Worm (Caenorhabditis elegans) whole organism, L4 larva: ENCODE data around the gene adt-1.

Source experiments
- D1046.2 ChIP-seq: fragments of 200-800 bp; sonication (Bioruptor generic); IDR thresholded peaks from 2 replicates; pipeline ENCODE4 v1.3.6; 2022; ENCODE audit warnings: missing genetic modification characterization, missing compliant biosample characterization
- F10B5.3 ChIP-seq: sonication (generic microtip); optimal IDR thresholded peaks from 2 replicates; lab custom pipeline; 2016; ENCODE audit warnings: mild to moderate bottlenecking, missing genetic modification characterization, missing compliant biosample characterization
- F44E2.7 ChIP-seq: fragments of 200-800 bp; sonication (Bioruptor generic); IDR thresholded peaks from 2 replicates; pipeline ENCODE4 v2.1.2; 2022; ENCODE audit warnings: missing genetic modification characterization, missing compliant biosample characterization
- F49E8.2 ChIP-seq: sonication (generic microtip); optimal IDR thresholded peaks from 2 replicates; lab custom pipeline; 2016; ENCODE audit warnings: missing compliant biosample characterization, mild to moderate bottlenecking, missing genetic modification characterization, borderline replicate concordance
- T26A8.4 ChIP-seq: fragments of 200-800 bp; sonication (Bioruptor generic); IDR thresholded peaks from 2 replicates; pipeline ENCODE4 v1.3.6; 2022; ENCODE audit warnings: missing genetic modification characterization, missing compliant biosample characterization
- Y75B8A.6 ChIP-seq: fragments of 200-800 bp; sonication (Bioruptor generic); IDR thresholded peaks from 2 replicates; pipeline ENCODE4 v1.3.6; 2022; ENCODE audit warnings: missing genetic modification reagents, missing genetic modification characterization, missing compliant biosample characterization
- aha-1 ChIP-seq: fragments of 150-350 bp; peaks from one replicate; lab custom pipeline; 2014; ENCODE audit warnings: missing biosample characterization, missing genetic modification characterization
- ama-1 ChIP-seq: fragments of 150-350 bp; optimal IDR thresholded peaks from 2 replicates; lab custom pipeline; 2014; ENCODE audit warnings: inconsistent platforms, mixed read lengths
- attf-4 ChIP-seq: sonication (generic microtip); optimal IDR thresholded peaks from 3 replicates; lab custom pipeline; 2017; ENCODE audit warnings: missing biosample characterization, missing genetic modification characterization
- daf-12 ChIP-seq: fragments of 150-350 bp; optimal IDR thresholded peaks from 2 replicates; lab custom pipeline; 2014; ENCODE audit warnings: missing biosample characterization, missing genetic modification reagents, missing genetic modification characterization
- daf-16 ChIP-seq, 3 experiments: sonication (generic microtip); optimal IDR thresholded peaks; 2 replicates each; lab custom pipeline; 2016 to 2017; ENCODE audit warnings: missing genetic modification characterization in 3 of 3, missing genetic modification reagents in 3 of 3, mild to moderate bottlenecking in 2 of 3, missing compliant biosample characterization in 2 of 3, missing biosample characterization in 1 of 3, moderate library complexity in 1 of 3
- dmd-6 ChIP-seq: fragments of 200-800 bp; sonication (Bioruptor generic); IDR thresholded peaks from 2 replicates; pipeline ENCODE4 v1.3.6; 2022; ENCODE audit warnings: missing genetic modification reagents, missing genetic modification characterization, missing compliant biosample characterization
- dpl-1 ChIP-seq: fragments of 150-350 bp; optimal IDR thresholded peaks from 2 replicates; lab custom pipeline; 2014; ENCODE audit warnings: missing biosample characterization, missing genetic modification reagents, missing genetic modification characterization
- duxl-1 ChIP-seq: sonication (generic microtip); optimal IDR thresholded peaks from 2 replicates; lab custom pipeline; 2016; ENCODE audit warnings: mild to moderate bottlenecking, missing genetic modification characterization, moderate library complexity, missing compliant biosample characterization; ENCODE audit not compliant: poor library complexity
- dve-1 ChIP-seq: sonication (generic microtip); optimal IDR thresholded peaks from 2 replicates; lab custom pipeline; 2017; ENCODE audit warnings: antibody characterized with exemption, mild to moderate bottlenecking, missing genetic modification characterization, missing compliant biosample characterization; ENCODE audit not compliant: insufficient read depth
- egl-43 ChIP-seq: fragments of 200-800 bp; sonication (Bioruptor generic); IDR thresholded peaks from 2 replicates; pipeline ENCODE4 v1.3.6; 2022; ENCODE audit warnings: missing genetic modification reagents, missing genetic modification characterization, missing compliant biosample characterization
- gei-8 ChIP-seq: fragments of 200-800 bp; sonication (Bioruptor generic); optimal IDR thresholded peaks from 2 replicates; lab custom pipeline; 2018; ENCODE audit warnings: mild to moderate bottlenecking, missing genetic modification characterization, missing compliant biosample characterization
- hif-1 ChIP-seq, 2 experiments: sonication (generic microtip); optimal IDR thresholded peaks; 2 replicates each; lab custom pipeline; 2016 to 2017; ENCODE audit warnings: missing compliant biosample characterization in 2 of 2, missing genetic modification characterization in 2 of 2, missing genetic modification reagents in 2 of 2, missing genotype in 2 of 2, mild to moderate bottlenecking in 1 of 2
- hmg-1.1 ChIP-seq: fragments of 200-800 bp; sonication (Bioruptor generic); IDR thresholded peaks from 2 replicates; pipeline ENCODE4 v1.3.6; 2022; ENCODE audit warnings: missing genetic modification reagents, missing genetic modification characterization, missing compliant biosample characterization
- jun-1 ChIP-seq: fragments of 150-350 bp; optimal IDR thresholded peaks from 2 replicates; lab custom pipeline; 2014; ENCODE audit warnings: missing biosample characterization, missing genetic modification reagents, missing genetic modification characterization
- lim-7 ChIP-seq: fragments of 200-800 bp; sonication (Bioruptor generic); IDR thresholded peaks from 2 replicates; pipeline ENCODE4 v1.3.6; 2022; ENCODE audit warnings: missing genetic modification characterization, missing compliant biosample characterization
- lin-29 ChIP-seq: fragments of 200-800 bp; sonication (Bioruptor generic); IDR thresholded peaks from 2 replicates; pipeline ENCODE4 v1.3.6; 2022; ENCODE audit warnings: missing genetic modification reagents, missing genetic modification characterization, missing compliant biosample characterization
- lin-39 ChIP-seq: fragments of 150-350 bp; optimal IDR thresholded peaks from 2 replicates; lab custom pipeline; 2014; ENCODE audit warnings: missing biosample characterization, missing genetic modification reagents, missing genetic modification characterization
- madf-5 ChIP-seq, 2 experiments: fragments of 200-800 bp; sonication (Bioruptor generic); IDR thresholded peaks; 2 replicates each; pipeline ENCODE4 v1.3.6; 2022; ENCODE audit warnings: missing compliant biosample characterization in 2 of 2, missing genetic modification characterization in 2 of 2
- mdl-1 ChIP-seq, 2 experiments: fragments of 150-350 bp in 1 of 2; sonication (generic microtip) in 1 of 2; optimal IDR thresholded peaks; 2 replicates each; lab custom pipeline; 2014 to 2017; ENCODE audit warnings: missing biosample characterization in 2 of 2, missing genetic modification characterization in 2 of 2
- mes-2 ChIP-seq: sonication (generic microtip); optimal IDR thresholded peaks from 2 replicates; lab custom pipeline; 2016; ENCODE audit warnings: missing genotype, mild to moderate bottlenecking, missing genetic modification characterization, missing compliant biosample characterization; ENCODE audit not compliant: poor library complexity, severe bottlenecking
- mxl-2 ChIP-seq: fragments of 200-800 bp; sonication (Bioruptor generic); conservative IDR thresholded peaks from 2 replicates; pipeline ENCODE4 v1.3.6; 2022; ENCODE audit warnings: missing genetic modification reagents, missing genetic modification characterization, missing compliant biosample characterization
- nhr-11 ChIP-seq: fragments of 150-350 bp; optimal IDR thresholded peaks from 2 replicates; lab custom pipeline; 2014; ENCODE audit warnings: missing biosample characterization, missing genetic modification characterization
- nhr-237 ChIP-seq: sonication (generic microtip); optimal IDR thresholded peaks from 2 replicates; lab custom pipeline; 2017; ENCODE audit warnings: missing biosample characterization, missing genetic modification characterization
- nhr-25 ChIP-seq: sonication (generic microtip); optimal IDR thresholded peaks from 2 replicates; lab custom pipeline; 2017; ENCODE audit warnings: missing genetic modification characterization, mild to moderate bottlenecking, missing compliant biosample characterization, antibody characterized with exemption, moderate library complexity, borderline replicate concordance; ENCODE audit not compliant: insufficient read depth
- nhr-42 ChIP-seq: fragments of 200-800 bp; sonication (Bioruptor generic); IDR thresholded peaks from 2 replicates; pipeline ENCODE4 v1.3.6; 2022; ENCODE audit warnings: missing genetic modification characterization, missing compliant biosample characterization
- nhr-6 ChIP-seq: fragments of 150-350 bp; optimal IDR thresholded peaks from 2 replicates; lab custom pipeline; 2014; ENCODE audit warnings: missing biosample characterization, missing genetic modification characterization
- pha-4 ChIP-seq, 2 experiments: fragments of 150-350 bp in 1 of 2; fragments of 200-800 bp in 1 of 2; sonication (Bioruptor generic) in 1 of 2; IDR thresholded peaks in 1 of 2; optimal IDR thresholded peaks in 1 of 2; 2 replicates each; pipeline versions ENCODE4 v1.3.6 to Lab custom; 2014 to 2022; ENCODE audit warnings: missing genetic modification characterization in 2 of 2, missing genetic modification reagents in 2 of 2, missing biosample characterization in 1 of 2, missing compliant biosample characterization in 1 of 2
- php-3 ChIP-seq: fragments of 200-800 bp; sonication (Bioruptor generic); IDR thresholded peaks from 2 replicates; pipeline ENCODE4 v1.3.6; 2022; ENCODE audit warnings: missing genetic modification reagents, missing genetic modification characterization, missing compliant biosample characterization
- rbr-2 ChIP-seq: sonication (generic microtip); optimal IDR thresholded peaks from 2 replicates; lab custom pipeline; 2016; ENCODE audit warnings: missing genotype, missing genetic modification characterization, missing compliant biosample characterization
- set-16 ChIP-seq: fragments of 200-800 bp; sonication (Bioruptor generic); IDR thresholded peaks from 2 replicates; pipeline ENCODE4 v1.3.6; 2022; ENCODE audit warnings: missing genetic modification reagents, missing genetic modification characterization, missing compliant biosample characterization
- snpc-1.2 ChIP-seq: fragments of 200-800 bp; sonication (Bioruptor generic); IDR thresholded peaks from 2 replicates; pipeline ENCODE4 v1.3.6; 2022; ENCODE audit warnings: missing genetic modification reagents, missing genetic modification characterization, missing compliant biosample characterization
- snpc-4 ChIP-seq: fragments of 150-350 bp; optimal IDR thresholded peaks from 2 replicates; lab custom pipeline; 2014; ENCODE audit warnings: missing biosample characterization, missing genetic modification characterization
- spr-1 ChIP-seq: sonication (generic microtip); optimal IDR thresholded peaks from 2 replicates; lab custom pipeline; 2016; ENCODE audit warnings: mild to moderate bottlenecking, missing genetic modification characterization, missing compliant biosample characterization
- unc-62 ChIP-seq, 3 experiments: fragments of 150-350 bp in 1 of 3; sonication (generic microtip); optimal IDR thresholded peaks in 2 of 3; peaks in 1 of 3; 1 replicate in 1 of 3; 2 replicates in 2 of 3; lab custom pipeline; 2014 to 2017; ENCODE audit warnings: missing biosample characterization in 3 of 3, missing genetic modification characterization in 3 of 3, missing genetic modification reagents in 3 of 3, missing genotype in 1 of 3
- vab-7 ChIP-seq: fragments of 200-800 bp; sonication (Bioruptor generic); IDR thresholded peaks from 2 replicates; pipeline ENCODE4 v1.3.6; 2022; ENCODE audit warnings: missing genetic modification reagents, missing genetic modification characterization, missing compliant biosample characterization
- zag-1 ChIP-seq: fragments of 150-350 bp; optimal IDR thresholded peaks from 2 replicates; lab custom pipeline; 2014; ENCODE audit warnings: missing biosample characterization, missing genetic modification characterization
- ztf-11 ChIP-seq: fragments of 150-350 bp; optimal IDR thresholded peaks from 2 replicates; lab custom pipeline; 2014; ENCODE audit warnings: missing biosample characterization, missing genetic modification characterization

The adt-1 gene

DNA sequence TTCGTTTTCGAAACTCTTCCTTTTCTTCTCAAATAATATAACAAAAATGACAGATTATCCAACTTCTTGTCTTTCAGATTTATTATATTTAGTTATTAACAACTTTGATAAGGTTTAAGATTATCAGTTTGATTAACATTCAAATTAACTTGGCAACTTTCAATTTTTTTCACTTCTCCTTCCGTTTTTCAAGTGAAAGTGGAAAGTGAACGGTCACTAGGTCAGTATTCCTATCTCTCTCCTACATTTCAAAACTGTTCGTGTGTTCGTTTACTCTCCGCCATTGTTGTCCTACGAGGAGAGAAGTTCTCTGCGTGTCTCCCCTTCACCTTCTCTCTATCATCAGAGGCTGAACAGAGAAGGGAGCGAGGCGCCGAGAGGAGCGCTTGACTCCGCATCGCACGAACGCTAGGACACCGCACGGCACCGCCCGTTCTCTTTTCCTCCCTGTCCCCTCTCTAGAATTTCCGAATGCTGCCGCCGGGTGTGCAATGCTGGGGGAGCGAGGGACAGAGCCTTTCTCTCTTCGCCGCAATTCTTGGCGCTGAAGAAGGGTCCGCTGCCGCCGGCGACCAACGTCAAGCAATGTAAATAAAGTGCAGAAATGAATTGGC lies 22.1 kb upstream of the adt-1 start (continued):
- TF ChIP-seq pha-4 (GFP tag; IDR thresholded peaks at IDR 0.05; lab: Robert Waterston, UW): peak; percentile 40; the same call in 1 of the 2 replicates
- TF ChIP-seq pha-4 (tag; optimal IDR thresholded peaks at IDR 0.05; lab: Kevin White, UChicago): peak; percentile 20
- no peak for TF ChIP-seq nhr-25 (tag; lab: Kevin White, UChicago)
- peak; percentile 36 for TF ChIP-seq spr-1 (tag; lab: Kevin White, UChicago)
- peak; percentile 59 for TF ChIP-seq T26A8.4 (GFP tag; lab: Robert Waterston, UW)
- peak; percentile 37 for TF ChIP-seq duxl-1 (tag; lab: Kevin White, UChicago)
- peak; percentile 0 for TF ChIP-seq dpl-1 (GFP tag; lab: Kevin White, UChicago)
- TF ChIP-seq F10B5.3 (tag; lab: Kevin White, UChicago): peak; percentile 32
- TF ChIP-seq mxl-2: no peak
- no peak for TF ChIP-seq aha-1 (tag; lab: Kevin White, UChicago)
- TF ChIP-seq php-3: peak; percentile 40; the same call in 1 of the 2 replicates
- TF ChIP-seq daf-16 (GFP tag; optimal IDR thresholded peaks at IDR 0.05; lab: Kevin White, UChicago): peak in 1 of 2 experiments; percentile 46
- TF ChIP-seq daf-16 (tag; optimal IDR thresholded peaks at IDR 0.05; lab: Kevin White, UChicago): peak; percentile 24
- TF ChIP-seq hif-1 (tag; optimal IDR thresholded peaks at IDR 0.05; lab: Kevin White, UChicago): peak in 1 of 2 experiments; percentile 77
- no peak for TF ChIP-seq zag-1 (tag; lab: Kevin White, UChicago)
- peak; percentile 28 to 36 for TF ChIP-seq mdl-1 (tag; optimal IDR thresholded peaks at IDR 0.05; lab: Kevin White, UChicago)
- peak; percentile 73; the same call in 1 of the 2 replicates for TF ChIP-seq nhr-42 (GFP tag; lab: Robert Waterston, UW)
- no peak for TF ChIP-seq lin-39 (tag; lab: Kevin White, UChicago)
- TF ChIP-seq ama-1 (lab: Kevin White, UChicago): no peak
- no peak; the same call in 1 of the 2 replicates for TF ChIP-seq dmd-6 (GFP tag; lab: Robert Waterston, UW)
- TF ChIP-seq vab-7 (GFP tag; lab: Robert Waterston, UW): no peak
- peak; percentile 70 for TF ChIP-seq mes-2
- TF ChIP-seq daf-12: no peak
- peak; percentile 71 for TF ChIP-seq rbr-2 (tag; lab: Kevin White, UChicago)
- TF ChIP-seq hmg-1.1 (GFP tag; lab: Robert Waterston, UW): peak; percentile 87
- TF ChIP-seq snpc-1.2 (GFP tag; lab: Robert Waterston, UW): no peak
- no peak for TF ChIP-seq F49E8.2
- TF ChIP-seq jun-1 (tag; lab: Kevin White, UChicago): no peak
- TF ChIP-seq ztf-11 (tag; lab: Kevin White, UChicago): no peak
- peak; percentile 89 for TF ChIP-seq egl-43 (GFP tag; lab: Robert Waterston, UW)
- 0 out of 2 replicates have a peak, but pooled peaks have one; percentile 20 for TF ChIP-seq lin-29
- peak; percentile 42 for TF ChIP-seq dve-1 (tag; lab: Kevin White, UChicago)
- TF ChIP-seq lim-7 (GFP tag; lab: Robert Waterston, UW): no peak
- TF ChIP-seq madf-5 (GFP tag; IDR thresholded peaks at IDR 0.05; lab: Robert Waterston, UW): no peak

ce11 chrX:12659814-12660213 lies 18.8 kb upstream of the adt-1 start, which contains the start of gene C02B4.3:
Gene C02B4.3, minus strand, starts transcription at chrX:12659847.
- no peak for TF ChIP-seq Y75B8A.6 (GFP tag; lab: Robert Waterston, UW)
- TF ChIP-seq unc-62 (GFP tag; optimal IDR thresholded peaks at IDR 0.05 in 1 of 2; lab: Kevin White, UChicago): peak in 1 of 2 experiments; percentile 59
- no peak for TF ChIP-seq unc-62 (tag; optimal IDR thresholded peaks at IDR 0.05; lab: Kevin White, UChicago)

DNA sequence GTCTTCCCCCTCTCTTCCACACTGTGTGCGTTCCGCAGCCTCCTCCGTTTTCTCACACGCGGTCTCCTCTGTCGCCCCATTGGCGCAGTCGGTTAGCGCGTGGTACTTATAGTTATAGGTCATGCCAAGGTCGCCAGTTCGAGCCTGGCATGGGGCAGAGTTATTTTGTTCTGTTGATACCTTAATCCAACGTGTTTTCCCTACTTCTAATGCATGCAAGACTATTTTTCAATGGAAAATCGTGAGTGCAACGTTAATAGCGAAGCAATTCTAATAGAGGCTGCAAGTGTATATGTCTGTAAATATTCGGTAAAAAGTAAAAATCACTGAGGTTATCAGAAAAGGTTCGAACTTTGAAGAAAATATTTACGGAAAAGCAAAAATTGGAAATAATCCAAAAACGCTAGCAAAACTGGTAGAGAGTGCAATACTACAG lies 17.5 kb upstream of the adt-1 start:
- TF ChIP-seq nhr-6 (tag; lab: Kevin White, UChicago): peak; percentile 65
- no peak for TF ChIP-seq snpc-4 (tag; lab: Kevin White, UChicago)
- peak; percentile 73 for TF ChIP-seq gei-8
- TF ChIP-seq spr-1 (tag; lab: Kevin White, UChicago): peak; percentile 69
- TF ChIP-seq nhr-11: no peak
- 0 out of 2 replicates have a peak, but pooled peaks have one; percentile 66 for TF ChIP-seq D1046.2 (GFP tag; lab: Robert Waterston, UW)
- TF ChIP-seq pha-4 (GFP tag; IDR thresholded peaks at IDR 0.05; lab: Robert Waterston, UW): peak; percentile 75; the same call in 1 of the 2 replicates
- no peak for TF ChIP-seq pha-4 (tag; optimal IDR thresholded peaks at IDR 0.05; lab: Kevin White, UChicago)
- TF ChIP-seq F49E8.2: peak; percentile 74
- TF ChIP-seq nhr-25 (tag; lab: Kevin White, UChicago): no peak
- no peak for TF ChIP-seq aha-1 (tag; lab: Kevin White, UChicago)
- peak; percentile 38; the same call in 1 of the 2 replicates for TF ChIP-seq set-16
- no peak for TF ChIP-seq nhr-237 (tag; lab: Kevin White, UChicago)
- TF ChIP-seq attf-4 (tag; lab: Kevin White, UChicago): no peak
- 0 out of 2 replicates have a peak, but pooled peaks have one; percentile 36 for TF ChIP-seq F44E2.7 (GFP tag; lab: Robert Waterston, UW)
- peak; percentile 80 for TF ChIP-seq T26A8.4 (GFP tag; lab: Robert Waterston, UW)
- peak; percentile 79 for TF ChIP-seq mes-2
